Fruit fly (Drosophila melanogaster): ENCODE data around the gene Obp19a.
"Not testable (repeated sequence)": the region's sequence is repeated elsewhere in the genome, so short reads cannot be mapped to it uniquely, and the experiment has no call there.

The Obp19a gene

dm6 chrX:20434534-20434933, 19.0 kb downstream of the Obp19a start:
- TF ChIP-seq Eip75B (GFP tag; optimal IDR thresholded peaks at IDR 0.05), result no peak
- TF ChIP-seq Eip78C (GFP tag), result peak; percentile 59

- no peak for TF ChIP-seq Lpt (GFP tag; optimal IDR thresholded peaks at IDR 0.05)
Observed at dm6 chrX:20436866-20437265, 21.3 kb downstream of the Obp19a start.

dm6 chrX:20446071-20446470, 30.5 kb downstream of the Obp19a start, which contains the start of gene CG42578:
TSS of gene CG42578 (plus strand) at chrX:20446371.
- not testable (repeated sequence) for TF ChIP-seq CG1621 (tag; optimal IDR thresholded peaks at IDR 0.05); CG10631 (GFP tag; optimal IDR thresholded peaks at IDR 0.05); CG11762 (GFP tag; optimal IDR thresholded peaks at IDR 0.05; ENCODE audit: insufficient read depth)

- TF ChIP-seq CG32006 (GFP tag; optimal IDR thresholded peaks at IDR 0.05) (peak; percentile 54), Eip78C (GFP tag) (peak; percentile 26), CG6808 (GFP tag; optimal IDR thresholded peaks at IDR 0.05) (peak; percentile 18), salr (GFP tag; optimal IDR thresholded peaks at IDR 0.05) (no peak), Blimp-1 (GFP tag; optimal IDR thresholded peaks at IDR 0.05) (no peak), ss (GFP tag; optimal IDR thresholded peaks at IDR 0.05) (peak in 1 of 2 experiments; percentile 3), topi (GFP tag; optimal IDR thresholded peaks at IDR 0.05) (peak; percentile 0), Hr4 (GFP tag; optimal IDR thresholded peaks at IDR 0.05) (peak; percentile 8), CG10669 (GFP tag; optimal IDR thresholded peaks at IDR 0.05) (peak; percentile 18), CG6854 (GFP tag; optimal IDR thresholded peaks at IDR 0.05) (no peak), CG4318 (GFP tag; optimal IDR thresholded peaks at IDR 0.05) (peak; percentile 9), esn (GFP tag; optimal IDR thresholded peaks at IDR 0.05) (no peak)
Observed at dm6 chrX:20447865-20448584, 32.5 kb downstream of the Obp19a start.

- TF ChIP-seq Eip93F (GFP tag; optimal IDR thresholded peaks at IDR 0.05), result no peak
- no peak for TF ChIP-seq salr (GFP tag; optimal IDR thresholded peaks at IDR 0.05)
- no peak for TF ChIP-seq CG4318 (GFP tag; optimal IDR thresholded peaks at IDR 0.05)
- no peak for TF ChIP-seq cyc (GFP tag; optimal IDR thresholded peaks at IDR 0.05)
- TF ChIP-seq CG8632 (GFP tag; optimal IDR thresholded peaks at IDR 0.05), result no peak
Observed at dm6 chrX:20448828-20449427, 33.4 kb downstream of the Obp19a start, which contains the start of gene tbc. TSS of gene tbc (plus strand) at chrX:20449331.

Data from whole organism, prepupa.